Worm (Caenorhabditis elegans): Measurements from ENCODE around the gene Y39G8B.9.

DNA sequence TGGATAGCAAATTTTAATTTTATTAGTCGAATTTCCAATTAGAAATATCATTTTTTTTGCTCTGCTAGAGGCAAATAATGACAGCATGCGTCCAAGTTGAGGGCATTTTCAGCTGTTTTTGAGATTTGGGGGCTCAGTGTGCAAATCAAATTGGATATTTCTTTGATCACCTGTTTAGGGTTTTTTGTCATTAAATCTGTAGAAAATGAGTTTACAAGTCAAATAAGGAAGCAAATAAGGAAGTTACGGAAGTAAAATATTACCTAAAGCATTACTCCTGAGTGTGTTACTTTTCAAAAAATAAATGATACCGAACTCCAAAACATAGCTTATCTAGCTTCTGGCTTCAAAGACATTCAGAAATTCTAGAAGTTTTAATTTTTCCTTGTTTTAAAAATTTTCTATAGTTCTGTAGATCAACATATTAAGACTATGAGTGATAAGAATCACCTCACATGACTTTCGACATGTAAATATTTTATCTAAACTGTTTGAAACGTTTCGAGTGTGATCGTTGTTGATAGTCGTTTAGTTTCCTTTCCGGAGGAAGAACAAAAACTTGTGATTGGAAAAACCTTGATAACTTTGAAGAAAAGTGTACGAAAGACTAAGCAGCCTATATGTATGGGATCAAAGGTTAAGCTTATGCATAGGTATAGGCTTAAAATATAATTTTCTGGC lies 1.2 kb upstream of the Y39G8B.9 start, which contains the start of gene sre-48:
- no peak for TF ChIP-seq fkh-10 (GFP tag; optimal IDR thresholded peaks at IDR 0.05)
- TF ChIP-seq mdl-1 (tag; optimal IDR thresholded peaks at IDR 0.05), result no peak
- TF ChIP-seq lin-13 (GFP tag; optimal IDR thresholded peaks at IDR 0.05), result no peak
- no peak for TF ChIP-seq elt-3 (tag; optimal IDR thresholded peaks at IDR 0.05)
- TF ChIP-seq efl-3 (GFP tag; optimal IDR thresholded peaks at IDR 0.05), result no peak
- no peak for TF ChIP-seq nhr-90 (tag; optimal IDR thresholded peaks at IDR 0.05; ENCODE audit: poor library complexity)
- no peak for TF ChIP-seq Y116A8C.19 (tag; optimal IDR thresholded peaks at IDR 0.05; ENCODE audit: borderline replicate concordance)
- TF ChIP-seq unc-62 (GFP tag; optimal IDR thresholded peaks at IDR 0.05), result no peak
- TF ChIP-seq nhr-11 (tag; optimal IDR thresholded peaks at IDR 0.05), result no peak
